Worm (Caenorhabditis elegans) whole organism, L2 larva: ENCODE results near the gene W06F12.3.

Experiments
- ama-1 ChIP-seq: fragments of 150-350 bp; optimal IDR thresholded peaks from 2 replicates; lab custom pipeline; 2018; ENCODE audit warnings: inconsistent platforms
- nhr-11 ChIP-seq: fragments of 150-350 bp; optimal IDR thresholded peaks from 2 replicates; lab custom pipeline; 2014; ENCODE audit warnings: missing biosample characterization, missing genetic modification characterization
- nhr-6 ChIP-seq: fragments of 150-350 bp; optimal IDR thresholded peaks from 2 replicates; lab custom pipeline; 2014; ENCODE audit warnings: missing biosample characterization, missing genetic modification characterization
- unc-62 ChIP-seq: fragments of 150-350 bp; optimal IDR thresholded peaks from 2 replicates; lab custom pipeline; 2014; ENCODE audit warnings: missing biosample characterization, missing genetic modification reagents, missing genetic modification characterization

DNA sequence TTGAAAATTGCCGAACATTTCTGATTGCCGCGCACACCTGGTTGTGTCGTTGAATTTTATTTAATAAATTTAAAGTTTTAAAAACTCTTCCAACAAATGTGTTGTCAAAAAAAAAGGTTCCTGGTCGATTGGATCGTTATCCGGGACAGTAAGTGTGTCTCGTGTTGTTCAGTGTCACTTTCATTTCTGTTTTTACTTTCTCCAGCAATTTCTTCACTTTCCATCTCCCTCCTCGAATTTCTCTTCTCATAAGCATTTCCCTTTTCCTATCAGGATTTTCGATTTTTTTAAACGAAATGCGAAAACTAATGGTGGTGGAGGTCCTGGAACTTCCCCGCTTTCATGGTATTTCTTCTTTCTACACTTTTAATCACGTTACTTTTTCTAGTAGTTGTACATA, 39.2 kb upstream of the W06F12.3 start:
- no peak for TF ChIP-seq nhr-6 (tag; lab: Kevin White, UChicago)
- no peak for TF ChIP-seq ama-1
- TF ChIP-seq nhr-11: no peak
- no peak for TF ChIP-seq unc-62 (GFP tag; lab: Kevin White, UChicago)
